Worm (Caenorhabditis elegans): Measurements from ENCODE around the gene txt-12.

DNA sequence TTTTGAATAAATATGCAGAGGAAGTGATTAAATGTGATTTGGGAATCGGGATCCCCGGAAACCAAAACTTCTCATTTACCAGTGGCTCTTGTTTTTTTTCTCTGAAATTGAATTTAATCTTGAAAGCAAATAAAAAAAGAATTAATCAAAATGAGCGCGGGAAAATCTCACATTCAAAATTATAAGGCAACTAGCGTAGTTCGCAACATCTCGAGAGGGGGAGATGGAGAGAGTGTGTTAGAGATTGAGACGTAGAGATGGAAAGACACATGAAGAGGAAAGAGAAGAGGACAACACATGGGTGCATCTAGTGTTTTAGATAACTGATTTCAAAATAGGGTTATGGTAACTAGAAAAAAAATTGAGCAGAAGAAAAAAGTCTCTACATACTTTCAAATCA lies 44.7 kb upstream of the txt-12 start, which contains the start of gene sdc-3:
- no peak for TF ChIP-seq zag-1 (tag; optimal IDR thresholded peaks at IDR 0.05)
- no peak for TF ChIP-seq gmeb-1 (tag; optimal IDR thresholded peaks at IDR 0.05)

Measured in whole organism, L2 larva.